Fruit fly (Drosophila melanogaster): ENCODE results near the gene CG12985.

DNA sequence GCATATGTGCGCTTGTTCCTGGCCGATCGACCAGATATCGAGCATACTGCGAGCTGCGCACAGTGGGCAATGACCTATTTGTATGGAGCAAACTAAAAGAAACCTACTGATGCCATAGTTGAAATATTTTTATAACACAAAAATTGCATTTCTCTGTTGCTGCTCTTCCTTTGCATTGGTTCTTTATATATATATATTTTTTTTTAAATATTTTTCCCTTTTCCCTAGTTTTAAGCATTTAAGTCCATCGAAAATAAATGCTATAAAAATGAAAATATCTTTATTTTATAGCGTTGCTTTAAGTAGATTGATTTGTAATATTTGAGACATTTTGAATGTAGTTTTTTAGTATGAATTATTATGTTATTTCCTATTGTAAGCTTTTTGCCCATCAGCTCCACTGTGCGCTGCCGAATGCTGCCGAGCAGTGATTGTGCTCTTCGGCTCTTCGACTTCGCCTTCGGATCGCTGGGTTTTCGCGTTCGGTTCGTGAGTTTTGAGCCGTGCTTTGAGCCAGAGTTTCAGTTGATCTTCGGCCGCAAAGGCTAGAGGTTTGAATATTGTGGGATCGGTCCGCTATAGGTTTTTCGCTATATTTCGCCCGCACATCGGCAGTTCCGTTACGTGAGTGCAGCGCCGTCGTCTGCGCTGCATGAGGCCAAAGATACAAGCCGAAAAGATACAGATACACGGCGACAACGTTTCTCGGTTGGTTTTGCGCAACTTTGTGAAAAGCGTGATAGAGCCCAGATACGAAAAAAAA, 27.6 kb downstream of the CG12985 start, which contains the start of gene CG6847:
- TF ChIP-seq psq (optimal IDR thresholded peaks at IDR 0.05), result no peak
- no peak for TF ChIP-seq Sin3A (optimal IDR thresholded peaks at IDR 0.05)
- no peak for TF ChIP-seq insv (optimal IDR thresholded peaks at IDR 0.05)
- TF ChIP-seq h (optimal IDR thresholded peaks at IDR 0.05), result no peak

Measured in Kc167 (cell line).